Comparison of ENCODE assay signal across 5 worm cellular contexts in genomic region chrIII:5565699-5566098, ce11.
A peak's percentile ranks its signal among the peaks of the same experiment; 100 is the strongest.
TF ChIP-seq lines count a peak whose summit lies in the region.

No protein-coding gene starts in this region.

TF ChIP-seq in whole organism, L1 larva, 84 proteins besides CTCF, POLR2A, EP300 and RAD21:
- peak; percentile 89 for TF ChIP-seq pag-3 (tag; optimal IDR thresholded peaks at IDR 0.05; lab: Kevin White, UChicago; ENCODE audit: borderline replicate concordance, insufficient read depth)
- TF ChIP-seq nhr-71 (tag; optimal IDR thresholded peaks at IDR 0.05; lab: Kevin White, UChicago) = peak; percentile 33
- peak; percentile 1 for TF ChIP-seq snu-23 (GFP tag; optimal IDR thresholded peaks at IDR 0.05; lab: Kevin White, UChicago)
- peak; percentile 55 for TF ChIP-seq rnt-1 (tag; optimal IDR thresholded peaks at IDR 0.05; lab: Kevin White, UChicago)
- TF ChIP-seq hlh-17 (GFP tag; optimal IDR thresholded peaks at IDR 0.05; lab: Kevin White, UChicago; ENCODE audit: borderline replicate concordance) = no peak
- peak; percentile 28 for TF ChIP-seq lin-14 (GFP tag; optimal IDR thresholded peaks at IDR 0.05; lab: Kevin White, UChicago)
- peak; percentile 13; the same call in 1 of the 2 replicates for TF ChIP-seq nhr-19 (GFP tag; conservative IDR thresholded peaks at IDR 0.05; lab: Robert Waterston, UW)
- peak; percentile 26 for TF ChIP-seq dsc-1 (tag; optimal IDR thresholded peaks at IDR 0.05; lab: Kevin White, UChicago)
- TF ChIP-seq nhr-84 (tag; optimal IDR thresholded peaks at IDR 0.05; lab: Kevin White, UChicago) = no peak

TF ChIP-seq in whole organism, L2 larva, 48 proteins besides CTCF, POLR2A, EP300 and RAD21:
- peak; percentile 29 for TF ChIP-seq nhr-129 (tag; optimal IDR thresholded peaks at IDR 0.05; lab: Kevin White, UChicago)
- TF ChIP-seq skn-1 (tag; optimal IDR thresholded peaks at IDR 0.05; lab: Kevin White, UChicago) = no peak
- no peak for TF ChIP-seq unc-39 (tag; optimal IDR thresholded peaks at IDR 0.05; lab: Kevin White, UChicago)
- no peak for TF ChIP-seq nhr-77 (tag; optimal IDR thresholded peaks at IDR 0.05; lab: Kevin White, UChicago)
- TF ChIP-seq C34F6.9 (tag; optimal IDR thresholded peaks at IDR 0.05; lab: Kevin White, UChicago) = no peak
- TF ChIP-seq ZK546.5 (tag; optimal IDR thresholded peaks at IDR 0.05; lab: Kevin White, UChicago) = no peak
TF ChIP-seq in whole organism, L2 larva: peak in this region for 1.

TF ChIP-seq in whole organism, late embryonic, 69 proteins besides CTCF, POLR2A, EP300 and RAD21:
- TF ChIP-seq unc-55 (GFP tag; optimal IDR thresholded peaks at IDR 0.05; lab: Kevin White, UChicago) (peak; percentile 8), tbx-2 (tag; optimal IDR thresholded peaks at IDR 0.05; lab: Kevin White, UChicago) (no peak)

TF ChIP-seq in whole organism, mixed stage, embryonic, 35 proteins besides CTCF, POLR2A, EP300 and RAD21:
- peak; percentile 47 for TF ChIP-seq unc-120 (tag; optimal IDR thresholded peaks at IDR 0.05; lab: Kevin White, UChicago; ENCODE audit: poor library complexity, severe bottlenecking)
- no peak for TF ChIP-seq ceh-43 (GFP tag; optimal IDR thresholded peaks at IDR 0.05; lab: Kevin White, UChicago)
- TF ChIP-seq nhr-2 (tag; optimal IDR thresholded peaks at IDR 0.05; lab: Kevin White, UChicago) = no peak

TF ChIP-seq in whole organism, young adult, 124 proteins besides CTCF, POLR2A, EP300 and RAD21:
- TF ChIP-seq ztf-3 (GFP tag; optimal IDR thresholded peaks at IDR 0.05; lab: Kevin White, UChicago) = no peak
- peak; percentile 2 for TF ChIP-seq ceh-27 (GFP tag; optimal IDR thresholded peaks at IDR 0.05; lab: Kevin White, UChicago)
- TF ChIP-seq Y56A3A.18 (GFP tag; IDR thresholded peaks at IDR 0.05; lab: Robert Waterston, UW) = no peak
- TF ChIP-seq attf-5 (GFP tag; optimal IDR thresholded peaks at IDR 0.05; lab: Kevin White, UChicago) = no peak
- TF ChIP-seq Y95B8A.8 (GFP tag; IDR thresholded peaks at IDR 0.05; lab: Robert Waterston, UW) = no peak
